Worm (Caenorhabditis elegans) whole organism, L1 larva: ENCODE measurements around the gene B0281.3.
A peak's percentile ranks its signal among the peaks of the same experiment; 100 is the strongest.

Source experiments
- C04F5.9 ChIP-seq: sonication (generic microtip); optimal IDR thresholded peaks from 2 replicates; lab custom pipeline; 2016; ENCODE audit warnings: missing genetic modification characterization, missing compliant biosample characterization
- C16A3.4 ChIP-seq: fragments of 150-350 bp; optimal IDR thresholded peaks from 2 replicates; lab custom pipeline; 2014; ENCODE audit warnings: missing biosample characterization, missing genetic modification characterization
- C34B4.2 ChIP-seq: sonication (generic microtip); optimal IDR thresholded peaks from 2 replicates; lab custom pipeline; 2017; ENCODE audit warnings: mild to moderate bottlenecking, missing genetic modification characterization, missing compliant biosample characterization
- F16B12.6 ChIP-seq: fragments of 150-350 bp; optimal IDR thresholded peaks from 2 replicates; lab custom pipeline; 2014; ENCODE audit warnings: missing biosample characterization, missing genetic modification characterization
- Y116A8C.19 ChIP-seq: sonication (generic microtip); optimal IDR thresholded peaks from 2 replicates; lab custom pipeline; 2016; ENCODE audit warnings: missing compliant biosample characterization, missing genetic modification characterization, borderline replicate concordance
- aha-1 ChIP-seq: fragments of 150-350 bp; optimal IDR thresholded peaks from 2 replicates; lab custom pipeline; 2014; ENCODE audit warnings: missing biosample characterization, missing genetic modification characterization
- aly-2 ChIP-seq: fragments of 150-350 bp; optimal IDR thresholded peaks from 2 replicates; lab custom pipeline; 2014; ENCODE audit warnings: missing biosample characterization, missing genetic modification characterization
- blmp-1 ChIP-seq: fragments of 150-350 bp; optimal IDR thresholded peaks from 2 replicates; lab custom pipeline; 2014; ENCODE audit warnings: missing biosample characterization, missing genetic modification characterization
- ceh-63 ChIP-seq: fragments of 200-800 bp; sonication (Bioruptor generic); optimal IDR thresholded peaks from 2 replicates; lab custom pipeline; 2018; ENCODE audit warnings: mild to moderate bottlenecking, missing genetic modification characterization, missing compliant biosample characterization
- ceh-82 ChIP-seq, 3 experiments: fragments of 150-350 bp in 1 of 3; sonication (generic microtip) in 2 of 3; optimal IDR thresholded peaks; 2 replicates each; lab custom pipeline; 2014 to 2017; ENCODE audit warnings: missing biosample characterization in 3 of 3, missing genetic modification characterization in 3 of 3
- ceh-88 ChIP-seq: fragments of 200-800 bp; sonication (Bioruptor generic); IDR thresholded peaks from 2 replicates; pipeline ENCODE4 v1.3.6; 2022; ENCODE audit warnings: missing genetic modification characterization, missing compliant biosample characterization
- ceh-90 ChIP-seq: sonication (generic microtip); optimal IDR thresholded peaks from 2 replicates; lab custom pipeline; 2016; ENCODE audit warnings: missing genetic modification characterization, missing compliant biosample characterization
- dpl-1 ChIP-seq, 3 experiments: fragments of 150-350 bp in 2 of 3; sonication (generic microtip) in 1 of 3; optimal IDR thresholded peaks; 2 replicates each; lab custom pipeline; 2014 to 2017; ENCODE audit warnings: missing biosample characterization in 3 of 3, missing genetic modification characterization in 3 of 3, missing genetic modification reagents in 3 of 3
- efl-1 ChIP-seq, 4 experiments: fragments of 150-350 bp; optimal IDR thresholded peaks in 3 of 4; peaks in 1 of 4; 1 replicate in 1 of 4; 2 replicates in 3 of 4; lab custom pipeline; 2014; ENCODE audit warnings: missing biosample characterization in 2 of 4, missing genetic modification characterization in 2 of 4, missing genetic modification reagents in 2 of 4
- efl-3 ChIP-seq: fragments of 200-800 bp; sonication (Bioruptor generic); optimal IDR thresholded peaks from 2 replicates; lab custom pipeline; 2018; ENCODE audit warnings: mild to moderate bottlenecking, missing genetic modification characterization, missing compliant biosample characterization
- egl-13 ChIP-seq: sonication (generic microtip); optimal IDR thresholded peaks from 2 replicates; lab custom pipeline; 2016; ENCODE audit warnings: missing genotype, missing genetic modification reagents, missing genetic modification characterization, missing compliant biosample characterization
- elt-3 ChIP-seq, 6 experiments: fragments of 150-350 bp in 1 of 6; sonication (generic microtip); optimal IDR thresholded peaks; 2 replicates each; lab custom pipeline; 2017 to 2018; ENCODE audit warnings: missing biosample characterization in 6 of 6, missing genetic modification characterization in 6 of 6, inconsistent platforms in 1 of 6
- fkh-4 ChIP-seq: sonication (generic microtip); optimal IDR thresholded peaks from 2 replicates; lab custom pipeline; 2016; ENCODE audit warnings: missing compliant biosample characterization, missing genetic modification characterization, borderline replicate concordance
- fos-1 ChIP-seq: fragments of 150-350 bp; optimal IDR thresholded peaks from 2 replicates; lab custom pipeline; 2014; ENCODE audit warnings: missing biosample characterization, missing genetic modification characterization
- hlh-17 ChIP-seq: fragments of 200-800 bp; sonication (Bioruptor generic); optimal IDR thresholded peaks from 2 replicates; lab custom pipeline; 2018; ENCODE audit warnings: missing genetic modification characterization, mild to moderate bottlenecking, missing compliant biosample characterization, moderate library complexity, borderline replicate concordance
- isw-1 ChIP-seq: fragments of 200-800 bp; sonication (Bioruptor generic); IDR thresholded peaks from 2 replicates; pipeline ENCODE4 v1.3.6; 2022; ENCODE audit warnings: missing genetic modification characterization, missing compliant biosample characterization
- lin-13 ChIP-seq: fragments of 150-350 bp; optimal IDR thresholded peaks from 2 replicates; lab custom pipeline; 2014; ENCODE audit warnings: missing biosample characterization, missing genetic modification reagents, missing genetic modification characterization
- lin-14 ChIP-seq: fragments of 200-800 bp; sonication (Bioruptor generic); optimal IDR thresholded peaks from 2 replicates; lab custom pipeline; 2018; ENCODE audit warnings: mild to moderate bottlenecking, missing genetic modification characterization, moderate library complexity, missing compliant biosample characterization
- lin-15B ChIP-seq: fragments of 150-350 bp; sonication (generic microtip); optimal IDR thresholded peaks from 3 replicates; lab custom pipeline; 2014; ENCODE audit warnings: missing biosample characterization, missing genetic modification characterization
- lin-35 ChIP-seq, 2 experiments: fragments of 150-350 bp; optimal IDR thresholded peaks; 2 replicates each; lab custom pipeline; 2014; ENCODE audit warnings: missing biosample characterization in 2 of 2, missing genetic modification characterization in 2 of 2, missing genetic modification reagents in 2 of 2
- lsy-2 ChIP-seq, 2 experiments: fragments of 150-350 bp; optimal IDR thresholded peaks; 2 replicates each; lab custom pipeline; 2014; ENCODE audit warnings: missing biosample characterization in 2 of 2, missing genetic modification characterization in 2 of 2
- mab-9 ChIP-seq: fragments of 200-800 bp; sonication (Bioruptor generic); IDR thresholded peaks from 2 replicates; pipeline ENCODE4 v1.3.6; 2022; ENCODE audit warnings: missing genetic modification reagents, missing genetic modification characterization, missing compliant biosample characterization
- mdl-1 ChIP-seq, 2 experiments: fragments of 150-350 bp; optimal IDR thresholded peaks; 2 replicates each; lab custom pipeline; 2014 to 2017; ENCODE audit warnings: missing biosample characterization in 2 of 2, missing genetic modification characterization in 2 of 2, inconsistent platforms in 1 of 2
- mef-2 ChIP-seq: fragments of 150-350 bp; optimal IDR thresholded peaks from 2 replicates; lab custom pipeline; 2014; ENCODE audit warnings: missing biosample characterization, missing genetic modification characterization
- nhr-12 ChIP-seq: sonication (generic microtip); optimal IDR thresholded peaks from 2 replicates; lab custom pipeline; 2017; ENCODE audit warnings: missing biosample characterization, missing genetic modification characterization
- nhr-20 ChIP-seq: sonication (generic microtip); optimal IDR thresholded peaks from 2 replicates; lab custom pipeline; 2016; ENCODE audit warnings: mild to moderate bottlenecking, missing genetic modification characterization, missing compliant biosample characterization
- nhr-71 ChIP-seq: sonication (generic microtip); optimal IDR thresholded peaks from 2 replicates; lab custom pipeline; 2016; ENCODE audit warnings: mild to moderate bottlenecking, missing genetic modification characterization, moderate library complexity, missing compliant biosample characterization
- nhr-77 ChIP-seq: fragments of 150-350 bp; optimal IDR thresholded peaks from 2 replicates; lab custom pipeline; 2014; ENCODE audit warnings: missing biosample characterization, missing genetic modification characterization
- pax-3 ChIP-seq: fragments of 200-800 bp; sonication (Bioruptor generic); optimal IDR thresholded peaks from 2 replicates; lab custom pipeline; 2018; ENCODE audit warnings: mild to moderate bottlenecking, missing genetic modification characterization, moderate library complexity, missing compliant biosample characterization
- pqm-1 ChIP-seq: sonication (generic microtip); optimal IDR thresholded peaks from 3 replicates; lab custom pipeline; 2017; ENCODE audit warnings: missing biosample characterization, missing genetic modification characterization
- rnt-1 ChIP-seq: sonication (generic microtip); optimal IDR thresholded peaks from 2 replicates; lab custom pipeline; 2016; ENCODE audit warnings: mild to moderate bottlenecking, missing genetic modification characterization, moderate library complexity, missing compliant biosample characterization
- skn-1 ChIP-seq: fragments of 150-350 bp; optimal IDR thresholded peaks from 2 replicates; lab custom pipeline; 2014; ENCODE audit warnings: missing biosample characterization, missing genetic modification characterization
- snpc-4 ChIP-seq: fragments of 150-350 bp; optimal IDR thresholded peaks from 2 replicates; lab custom pipeline; 2014; ENCODE audit warnings: missing biosample characterization, missing genetic modification characterization
- sox-4 ChIP-seq: sonication (generic microtip); optimal IDR thresholded peaks from 2 replicates; lab custom pipeline; 2016; ENCODE audit warnings: missing genetic modification characterization, missing compliant biosample characterization
- swsn-7 ChIP-seq: sonication (generic microtip); optimal IDR thresholded peaks from 2 replicates; lab custom pipeline; 2016; ENCODE audit warnings: missing genetic modification characterization, missing compliant biosample characterization
- tbx-2 ChIP-seq: sonication (generic microtip); optimal IDR thresholded peaks from 2 replicates; lab custom pipeline; 2016; ENCODE audit warnings: missing genetic modification characterization, missing compliant biosample characterization
- vab-15 ChIP-seq: sonication (generic microtip); optimal IDR thresholded peaks from 2 replicates; lab custom pipeline; 2017; ENCODE audit warnings: missing genotype, mild to moderate bottlenecking, missing genetic modification characterization, missing compliant biosample characterization
- xbp-1 ChIP-seq: sonication (generic microtip); optimal IDR thresholded peaks from 2 replicates; lab custom pipeline; 2016; ENCODE audit warnings: missing genetic modification characterization, missing compliant biosample characterization
- ztf-11 ChIP-seq, 2 experiments: sonication (generic microtip); optimal IDR thresholded peaks; 2 replicates each; lab custom pipeline; 2016 to 2017; ENCODE audit warnings: missing genetic modification characterization in 2 of 2, missing biosample characterization in 1 of 2, missing compliant biosample characterization in 1 of 2
- ztf-4 ChIP-seq: fragments of 150-350 bp; optimal IDR thresholded peaks from 2 replicates; lab custom pipeline; 2014; ENCODE audit warnings: missing biosample characterization, missing genetic modification characterization

The B0281.3 gene

DNA sequence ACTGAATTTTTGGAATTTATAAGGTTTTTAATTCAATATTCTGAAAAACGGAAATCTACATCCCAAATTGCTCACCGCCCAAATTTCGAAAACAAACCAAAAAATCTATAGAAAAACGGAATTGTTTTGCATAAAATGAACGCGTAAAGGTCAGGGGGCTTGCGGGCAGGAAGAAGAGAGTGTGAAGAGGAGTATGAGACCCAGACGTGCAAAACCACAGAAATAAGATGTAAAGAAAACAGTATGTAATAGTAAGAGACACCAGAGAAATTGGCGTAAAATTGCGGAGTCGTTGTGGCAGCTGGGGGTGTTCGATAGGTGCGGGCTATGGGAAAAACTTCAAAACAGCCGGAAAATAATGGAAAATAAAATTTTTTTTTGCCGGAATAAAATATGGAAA, 34.1 kb downstream of the B0281.3 start (continued):
- no peak for TF ChIP-seq aly-2
- TF ChIP-seq ceh-88 (GFP tag; lab: Robert Waterston, UW): no peak
- TF ChIP-seq pax-3 (tag; lab: Kevin White, UChicago): no peak
- no peak for TF ChIP-seq mab-9
- TF ChIP-seq blmp-1 (tag; lab: Kevin White, UChicago): no peak
- TF ChIP-seq efl-1 (optimal IDR thresholded peaks at IDR 0.05; lab: Kevin White, UChicago): peak; percentile 34 to 44
- peak; percentile 18 to 20 for TF ChIP-seq efl-1 (GFP tag; optimal IDR thresholded peaks at IDR 0.05 in 1 of 2; lab: Kevin White, UChicago)
- TF ChIP-seq, all 84 proteins: peak for 8

DNA sequence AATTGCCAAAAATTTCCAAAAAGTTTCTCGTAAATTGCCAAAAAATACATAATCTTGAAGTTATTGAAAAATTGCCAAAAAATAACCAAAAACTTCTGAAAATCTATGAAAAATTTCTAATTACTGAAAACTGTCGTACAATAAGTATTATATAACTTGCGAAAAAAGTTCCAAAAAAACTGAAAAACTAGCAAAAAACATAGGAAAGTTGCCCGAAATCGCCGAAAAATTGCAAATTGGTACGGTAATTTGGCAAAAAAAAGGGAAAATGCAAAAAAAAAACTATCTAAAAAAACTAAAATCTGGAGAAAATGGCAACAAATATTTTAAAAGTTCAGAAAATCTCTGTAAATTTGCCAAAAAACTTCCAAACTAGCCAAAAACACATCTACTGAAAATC, 34.7 kb downstream of the B0281.3 start, which contains the start of gene enri-1:
enri-1 (minus strand) TSS at position 101 of the 400 bp plus-strand sequence.
- no peak for TF ChIP-seq lin-13 (GFP tag; lab: Kevin White, UChicago)
- TF ChIP-seq fos-1: no peak
- no peak for TF ChIP-seq elt-3 (tag; optimal IDR thresholded peaks at IDR 0.05; lab: Kevin White, UChicago)
- no peak for TF ChIP-seq C34B4.2 (tag; lab: Kevin White, UChicago)
- no peak for TF ChIP-seq mab-9
- no peak for TF ChIP-seq ceh-90 (tag; lab: Kevin White, UChicago)
- no peak for TF ChIP-seq pqm-1
- TF ChIP-seq ztf-4 (tag; lab: Kevin White, UChicago): no peak
- TF ChIP-seq egl-13 (tag; lab: Kevin White, UChicago): no peak
- TF ChIP-seq C04F5.9 (tag; lab: Kevin White, UChicago): no peak
- TF ChIP-seq sox-4 (tag; lab: Kevin White, UChicago): no peak
- no peak for TF ChIP-seq aha-1 (tag; lab: Kevin White, UChicago)
- TF ChIP-seq ztf-11 (tag; optimal IDR thresholded peaks at IDR 0.05; lab: Kevin White, UChicago): no peak
- no peak for TF ChIP-seq lin-15B (tag; lab: Kevin White, UChicago)
- no peak for TF ChIP-seq lin-14 (GFP tag; lab: Kevin White, UChicago)
- TF ChIP-seq, all 84 proteins: peak for 0

DNA sequence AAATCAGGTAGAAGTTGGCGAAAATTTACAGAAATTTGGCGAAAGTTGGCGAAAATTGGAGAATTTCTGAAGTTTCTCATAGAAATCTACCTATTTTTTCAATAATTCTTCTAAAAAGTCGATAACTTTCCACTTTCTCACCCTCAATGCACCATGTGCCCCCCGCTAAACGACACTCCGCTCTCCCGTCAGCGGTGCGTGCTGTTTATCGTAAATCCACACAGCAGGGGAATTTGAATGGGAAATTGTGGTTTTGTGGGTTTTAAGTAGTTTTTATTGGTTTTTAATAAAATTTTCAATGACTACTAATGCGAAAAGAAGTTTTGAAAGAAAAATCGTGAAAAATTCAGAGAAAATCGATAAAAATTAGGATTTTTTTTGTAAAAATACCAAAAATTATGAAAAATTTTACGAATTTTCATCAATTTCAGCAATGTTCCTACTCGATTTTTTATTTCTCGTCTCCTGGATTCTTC, 35.2 kb downstream of the B0281.3 start, which contains the start of gene F43C11.6:
F43C11.6 (plus strand) TSS at position 426 of the 476 bp plus-strand sequence.
- TF ChIP-seq lin-13 (GFP tag; lab: Kevin White, UChicago): peak; percentile 25
- TF ChIP-seq mdl-1 (tag; optimal IDR thresholded peaks at IDR 0.05; lab: Kevin White, UChicago): peak in 1 of 2 experiments; percentile 36
- no peak for TF ChIP-seq vab-15 (tag; lab: Kevin White, UChicago)
- no peak for TF ChIP-seq pax-3 (tag; lab: Kevin White, UChicago)
- peak; percentile 48 for TF ChIP-seq F16B12.6 (tag; lab: Kevin White, UChicago)
- TF ChIP-seq efl-1 (optimal IDR thresholded peaks at IDR 0.05; lab: Kevin White, UChicago): peak; percentile 55 to 63
- TF ChIP-seq efl-1 (GFP tag; optimal IDR thresholded peaks at IDR 0.05 in 1 of 2; lab: Kevin White, UChicago): peak; percentile 58 to 95
- TF ChIP-seq dpl-1 (GFP tag; optimal IDR thresholded peaks at IDR 0.05; lab: Kevin White, UChicago): peak; percentile 35 to 76 (median 37)
- peak; percentile 8 for TF ChIP-seq xbp-1 (tag; lab: Kevin White, UChicago)
- peak; percentile 81 for TF ChIP-seq rnt-1 (tag; lab: Kevin White, UChicago)
- TF ChIP-seq nhr-20 (tag; lab: Kevin White, UChicago): peak; percentile 1
- TF ChIP-seq mef-2 (tag; lab: Kevin White, UChicago): no peak
- TF ChIP-seq C16A3.4 (tag; lab: Kevin White, UChicago): peak; percentile 55
- TF ChIP-seq hlh-17 (GFP tag; lab: Kevin White, UChicago): no peak
- TF ChIP-seq snpc-4 (tag; lab: Kevin White, UChicago): no peak
- peak; percentile 37 to 73 for TF ChIP-seq lsy-2 (tag; optimal IDR thresholded peaks at IDR 0.05; lab: Kevin White, UChicago)
- no peak for TF ChIP-seq sox-4 (tag; lab: Kevin White, UChicago)
- no peak for TF ChIP-seq nhr-77 (tag; lab: Kevin White, UChicago)
- TF ChIP-seq skn-1 (tag; lab: Kevin White, UChicago): peak; percentile 23
- no peak for TF ChIP-seq tbx-2 (tag; lab: Kevin White, UChicago)
- TF ChIP-seq Y116A8C.19 (tag; lab: Kevin White, UChicago): no peak
- peak in 2 of 3 experiments; percentile 8 to 54 for TF ChIP-seq ceh-82 (tag; optimal IDR thresholded peaks at IDR 0.05; lab: Kevin White, UChicago)
- TF ChIP-seq lin-35 (GFP tag; optimal IDR thresholded peaks at IDR 0.05; lab: Kevin White, UChicago): peak; percentile 49 to 77
- no peak for TF ChIP-seq fkh-4 (tag; lab: Kevin White, UChicago)
- TF ChIP-seq swsn-7 (tag; lab: Kevin White, UChicago): peak; percentile 7
- TF ChIP-seq ceh-63: no peak
- TF ChIP-seq isw-1 (GFP tag; lab: Robert Waterston, UW): no peak; the same call in 1 of the 2 replicates
- TF ChIP-seq nhr-12 (tag; lab: Kevin White, UChicago): no peak
- no peak for TF ChIP-seq ceh-88 (GFP tag; lab: Robert Waterston, UW)
- TF ChIP-seq efl-3 (GFP tag; lab: Kevin White, UChicago): no peak
- TF ChIP-seq lin-15B (tag; lab: Kevin White, UChicago): peak; percentile 27
- no peak for TF ChIP-seq aha-1 (tag; lab: Kevin White, UChicago)
- TF ChIP-seq nhr-71: no peak
- TF ChIP-seq, all 84 proteins: peak for 15
